Fruit fly (Drosophila melanogaster): Measurements from ENCODE around the gene Arfip.

dm6 chr3R:11253768-11254167, 19.0 kb upstream of the Arfip start:
- TF ChIP-seq psq (optimal IDR thresholded peaks at IDR 0.05): no peak
- TF ChIP-seq pan (optimal IDR thresholded peaks at IDR 0.05): no peak
- no peak for TF ChIP-seq EcR (GFP tag; optimal IDR thresholded peaks at IDR 0.05)
- TF ChIP-seq usp (GFP tag; optimal IDR thresholded peaks at IDR 0.05): no peak
- TF ChIP-seq Dll (optimal IDR thresholded peaks at IDR 0.05): no peak
- TF ChIP-seq CG8478 (optimal IDR thresholded peaks at IDR 0.05): no peak

All from whole organism.